Fruit fly (Drosophila melanogaster) whole organism, embryonic: ENCODE measurements around the gene Cyp313b1.

Source experiments
- ATbp ChIP-seq: fragments of 200-800 bp; sonication (Bioruptor generic); optimal IDR thresholded peaks from 2 replicates; lab custom pipeline; 2017; ENCODE audit warnings: missing biosample characterization, mild to moderate bottlenecking, missing genetic modification characterization, missing genetic modification reagents
- Abd-B ChIP-seq: fragments of 200-800 bp; sonication (Bioruptor generic); optimal IDR thresholded peaks from 2 replicates; lab custom pipeline; 2018; ENCODE audit warnings: missing biosample characterization, mild to moderate bottlenecking, missing genetic modification characterization, moderate library complexity
- B-H2 ChIP-seq: fragments of 200-800 bp; sonication (Bioruptor generic); optimal IDR thresholded peaks from 2 replicates; lab custom pipeline; 2018; ENCODE audit warnings: missing biosample characterization, mild to moderate bottlenecking, missing genetic modification characterization
- CG10274 ChIP-seq: fragments of 200-800 bp; sonication (Bioruptor generic); optimal IDR thresholded peaks from 3 replicates; lab custom pipeline; 2017; ENCODE audit warnings: missing biosample characterization, mild to moderate bottlenecking, missing genetic modification characterization
- CG10431 ChIP-seq: fragments of 200-800 bp; sonication (Bioruptor generic); optimal IDR thresholded peaks from 3 replicates; lab custom pipeline; 2018; ENCODE audit warnings: missing biosample characterization, mild to moderate bottlenecking, missing genetic modification characterization
- CG11504 ChIP-seq: fragments of 200-800 bp; sonication (Bioruptor generic); optimal IDR thresholded peaks from 3 replicates; lab custom pipeline; 2019; ENCODE audit warnings: missing biosample characterization, mild to moderate bottlenecking, missing genetic modification characterization, moderate library complexity
- CG12659 ChIP-seq: fragments of 200-800 bp; sonication (Bioruptor generic); optimal IDR thresholded peaks from 3 replicates; lab custom pipeline; 2017; ENCODE audit warnings: mild to moderate bottlenecking, missing biosample characterization, missing genetic modification reagents, missing genetic modification characterization
- CG13894 ChIP-seq: fragments of 200-800 bp; sonication (Bioruptor generic); optimal IDR thresholded peaks from 3 replicates; lab custom pipeline; 2018; ENCODE audit warnings: missing biosample characterization, mild to moderate bottlenecking, missing genetic modification characterization, moderate library complexity
- CG14014 ChIP-seq: fragments of 200-800 bp; sonication (Bioruptor generic); IDR thresholded peaks from 2 replicates; pipeline ENCODE4 v1.3.6; 2022; ENCODE audit warnings: missing biosample characterization, missing genetic modification characterization
- CG1792 ChIP-seq: fragments of 200-800 bp; sonication (Bioruptor generic); optimal IDR thresholded peaks from 2 replicates; lab custom pipeline; 2016; ENCODE audit warnings: missing biosample characterization, missing genetic modification characterization
- CG18599 ChIP-seq: fragments of 200-800 bp; sonication (Bioruptor generic); optimal IDR thresholded peaks from 3 replicates; lab custom pipeline; 2017; ENCODE audit warnings: missing biosample characterization, missing genetic modification characterization, mild to moderate bottlenecking, moderate library complexity, missing genetic modification reagents
- CG2202 ChIP-seq: fragments of 200-800 bp; sonication (Bioruptor generic); optimal IDR thresholded peaks from 2 replicates; lab custom pipeline; 2018; ENCODE audit warnings: missing biosample characterization, mild to moderate bottlenecking, missing genetic modification characterization
- CG2678 ChIP-seq: fragments of 200-800 bp; sonication (Bioruptor generic); optimal IDR thresholded peaks from 3 replicates; lab custom pipeline; 2019; ENCODE audit warnings: missing biosample characterization, mild to moderate bottlenecking, missing genetic modification characterization, moderate library complexity
- CG42726 ChIP-seq: fragments of 200-800 bp; sonication (Bioruptor generic); IDR thresholded peaks from 2 replicates; pipeline ENCODE4 v1.3.6; 2022; ENCODE audit warnings: missing biosample characterization, missing genetic modification characterization; ENCODE audit not compliant: partially characterized antibody
- CG4820 ChIP-seq: fragments of 200-800 bp; sonication (Bioruptor generic); optimal IDR thresholded peaks from 3 replicates; lab custom pipeline; 2016; ENCODE audit warnings: missing biosample characterization, missing genetic modification characterization
- CG7928 ChIP-seq: fragments of 200-800 bp; sonication (Bioruptor generic); optimal IDR thresholded peaks from 2 replicates; lab custom pipeline; 2017; ENCODE audit warnings: missing biosample characterization, mild to moderate bottlenecking, missing genetic modification characterization
- CG8359 ChIP-seq: fragments of 200-800 bp; sonication (Bioruptor generic); optimal IDR thresholded peaks from 2 replicates; lab custom pipeline; 2017; ENCODE audit warnings: missing biosample characterization, mild to moderate bottlenecking, missing genetic modification characterization, borderline replicate concordance
- CG8765 ChIP-seq: fragments of 200-800 bp; sonication (Bioruptor generic); IDR thresholded peaks from 2 replicates; pipeline ENCODE4 v1.3.6; 2022; ENCODE audit warnings: missing biosample characterization, missing genetic modification characterization
- CG8944 ChIP-seq: fragments of 200-800 bp; sonication (Bioruptor generic); optimal IDR thresholded peaks from 3 replicates; lab custom pipeline; 2016; ENCODE audit warnings: missing biosample characterization, missing genetic modification characterization
- CoRest ChIP-seq: fragments of 200-800 bp; sonication (Bioruptor generic); optimal IDR thresholded peaks from 3 replicates; lab custom pipeline; 2018; ENCODE audit warnings: missing biosample characterization, mild to moderate bottlenecking, missing genetic modification characterization, moderate library complexity
- Fer3 ChIP-seq: fragments of 200-800 bp; sonication (Bioruptor generic); optimal IDR thresholded peaks from 2 replicates; lab custom pipeline; 2018; ENCODE audit warnings: missing biosample characterization, mild to moderate bottlenecking, missing genetic modification characterization, moderate library complexity
- MESR4 ChIP-seq: fragments of 200-800 bp; sonication (Bioruptor generic); optimal IDR thresholded peaks from 2 replicates; lab custom pipeline; 2018; ENCODE audit warnings: missing biosample characterization, mild to moderate bottlenecking, missing genetic modification characterization, moderate library complexity
- Ptx1 ChIP-seq: fragments of 200-800 bp; sonication (Bioruptor generic); IDR thresholded peaks from 2 replicates; pipeline ENCODE4 v1.3.6; 2022; ENCODE audit warnings: missing biosample characterization, missing genetic modification characterization
- Rfx ChIP-seq: fragments of 200-800 bp; sonication (Bioruptor generic); IDR thresholded peaks from 2 replicates; pipeline ENCODE4 v1.3.6; 2022; ENCODE audit warnings: missing biosample characterization, missing genetic modification characterization
- Rx ChIP-seq: fragments of 200-800 bp; sonication (Bioruptor generic); IDR thresholded peaks from 2 replicates; pipeline ENCODE4 v1.3.6; 2022; ENCODE audit warnings: missing biosample characterization, missing genetic modification characterization
- Side ChIP-seq: fragments of 200-800 bp; sonication (Bioruptor generic); optimal IDR thresholded peaks from 2 replicates; lab custom pipeline; 2016; ENCODE audit warnings: missing biosample characterization, missing genetic modification characterization
- chif ChIP-seq, 2 experiments: fragments of 200-800 bp; sonication (Bioruptor generic); optimal IDR thresholded peaks; 3 replicates each; lab custom pipeline; 2016; ENCODE audit warnings: missing biosample characterization in 2 of 2, missing genetic modification characterization in 2 of 2
- chn ChIP-seq: fragments of 200-800 bp; sonication (Bioruptor generic); optimal IDR thresholded peaks from 2 replicates; lab custom pipeline; 2016; ENCODE audit warnings: missing biosample characterization, missing genetic modification characterization
- danr ChIP-seq: fragments of 200-800 bp; sonication (Bioruptor generic); IDR thresholded peaks from 2 replicates; pipeline ENCODE4 v1.3.6; 2022; ENCODE audit warnings: missing biosample characterization, missing genetic modification characterization
- dmrt99B ChIP-seq: fragments of 200-800 bp; sonication (Bioruptor generic); optimal IDR thresholded peaks from 2 replicates; lab custom pipeline; 2018; ENCODE audit warnings: missing biosample characterization, mild to moderate bottlenecking, missing genetic modification characterization, moderate library complexity
- gem ChIP-seq: fragments of 200-800 bp; sonication (Bioruptor generic); optimal IDR thresholded peaks from 2 replicates; lab custom pipeline; 2019; ENCODE audit warnings: missing biosample characterization, mild to moderate bottlenecking, missing genetic modification characterization, moderate library complexity
- hkb ChIP-seq, 2 experiments: fragments of 200-800 bp in 1 of 2; fragments of >200 bp in 1 of 2; sonication (Bioruptor generic) in 1 of 2; IDR thresholded peaks in 1 of 2; optimal IDR thresholded peaks in 1 of 2; 2 replicates each; pipeline versions ENCODE4 v1.3.6 to Lab custom; 2017 to 2022; ENCODE audit warnings: missing biosample characterization in 1 of 2, missing genetic modification characterization in 1 of 2
- ken ChIP-seq: fragments of 200-800 bp; sonication (Bioruptor generic); IDR thresholded peaks from 3 replicates; pipeline ENCODE4 v1.3.6; 2022; ENCODE audit warnings: missing biosample characterization, missing genetic modification characterization
- klu ChIP-seq: fragments of 200-800 bp; sonication (Bioruptor generic); IDR thresholded peaks from 2 replicates; pipeline ENCODE4 v1.3.6; 2022; ENCODE audit warnings: missing biosample characterization, missing genetic modification characterization
- lab ChIP-seq: fragments of 200-800 bp; sonication (Bioruptor generic); optimal IDR thresholded peaks from 3 replicates; lab custom pipeline; 2017; ENCODE audit warnings: missing biosample characterization, missing genetic modification characterization, mild to moderate bottlenecking, moderate library complexity, missing genetic modification reagents
- lov ChIP-seq, 2 experiments: fragments of 200-800 bp in 1 of 2; fragments of >200 bp in 1 of 2; sonication (Bioruptor generic) in 1 of 2; IDR thresholded peaks in 1 of 2; optimal IDR thresholded peaks in 1 of 2; 2 replicates in 1 of 2; 3 replicates in 1 of 2; pipeline versions ENCODE4 v1.3.6 to Lab custom; 2017 to 2022; ENCODE audit warnings: missing biosample characterization in 1 of 2, missing genetic modification characterization in 1 of 2
- nau ChIP-seq: fragments of 200-800 bp; sonication (Bioruptor generic); optimal IDR thresholded peaks from 3 replicates; lab custom pipeline; 2017; ENCODE audit warnings: missing biosample characterization, mild to moderate bottlenecking, missing genetic modification characterization, missing genetic modification reagents
- pan ChIP-seq, 4 experiments: fragments of >200 bp in 3 of 4; fragments of 200-800 bp in 1 of 4; sonication (Bioruptor generic) in 1 of 4; optimal IDR thresholded peaks in 3 of 4; IDR thresholded peaks in 1 of 4; 2 replicates each; pipeline versions ENCODE4 v1.3.6 to Lab custom; 2017 to 2022; ENCODE audit warnings: missing biosample characterization in 2 of 4, missing genetic modification characterization in 2 of 4, mixed read lengths in 1 of 4
- ranshi ChIP-seq: fragments of 200-800 bp; sonication (Bioruptor generic); IDR thresholded peaks from 2 replicates; pipeline ENCODE4 v1.3.6; 2022; ENCODE audit warnings: missing biosample characterization, missing genetic modification characterization
- row ChIP-seq: fragments of 200-800 bp; sonication (Bioruptor generic); IDR thresholded peaks from 3 replicates; pipeline ENCODE4 v1.3.6; 2022; ENCODE audit warnings: missing biosample characterization, missing genetic modification characterization
- sens ChIP-seq: fragments of 200-800 bp; sonication (Bioruptor generic); peaks from one replicate; lab custom pipeline; 2016; ENCODE audit warnings: missing biosample characterization, missing genetic modification characterization
- slp2 ChIP-seq: fragments of 200-800 bp; sonication (Bioruptor generic); optimal IDR thresholded peaks from 2 replicates; lab custom pipeline; 2016; ENCODE audit warnings: missing biosample characterization, missing genetic modification characterization
- sob ChIP-seq: fragments of 200-800 bp; sonication (Bioruptor generic); IDR thresholded peaks from 2 replicates; pipeline ENCODE4 v1.3.6; 2022; ENCODE audit warnings: missing biosample characterization, missing genetic modification characterization
- stc ChIP-seq: fragments of 200-800 bp; sonication (Bioruptor generic); IDR thresholded peaks from 2 replicates; pipeline ENCODE4 v1.3.6; 2022; ENCODE audit warnings: missing biosample characterization, missing genetic modification characterization
- tap ChIP-seq: fragments of 200-800 bp; optimal IDR thresholded peaks from 3 replicates; lab custom pipeline; 2019; ENCODE audit warnings: missing biosample characterization, mild to moderate bottlenecking, missing genetic modification characterization, moderate library complexity
- tgo ChIP-seq: fragments of 200-800 bp; sonication (Bioruptor generic); IDR thresholded peaks from 3 replicates; pipeline ENCODE4 v1.3.6; 2022; ENCODE audit warnings: missing biosample characterization, missing genetic modification characterization
- trem ChIP-seq: fragments of 200-800 bp; optimal IDR thresholded peaks from 3 replicates; lab custom pipeline; 2019; ENCODE audit warnings: missing biosample characterization, mild to moderate bottlenecking, missing genetic modification characterization, moderate library complexity
- tx ChIP-seq: fragments of 200-800 bp; sonication (Bioruptor generic); optimal IDR thresholded peaks from 2 replicates; lab custom pipeline; 2016; ENCODE audit warnings: missing biosample characterization, missing genetic modification characterization
- vvl ChIP-seq: fragments of 200-800 bp; sonication (Bioruptor generic); IDR thresholded peaks from 2 replicates; pipeline ENCODE4 v1.3.6; 2022; ENCODE audit warnings: missing biosample characterization, missing genetic modification characterization

Cyp313b1 gene

DNA sequence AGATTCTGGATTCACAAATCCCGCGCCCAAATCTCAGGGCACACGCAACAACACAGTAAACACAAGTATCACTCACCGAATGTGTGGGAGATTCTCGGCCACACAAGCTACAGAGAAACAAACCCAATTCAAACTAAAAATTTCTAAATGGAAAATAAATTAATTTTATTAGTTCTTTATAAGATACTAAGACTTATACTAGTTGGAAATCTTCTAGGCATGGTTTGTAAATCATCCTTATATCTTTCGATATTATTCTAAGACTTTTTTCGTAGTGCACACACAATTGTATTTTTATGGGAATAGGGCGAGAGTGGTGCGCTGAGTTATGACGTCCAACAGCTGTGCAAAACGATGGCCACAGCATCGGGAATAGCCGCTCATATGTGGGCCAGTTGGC lies 26.4 kb downstream of the Cyp313b1 start (continued):
- TF ChIP-seq slp2 (no peak), CG4820 (GFP tag; lab: Kevin White, UChicago) (no peak), gem (peak; percentile 18), dmrt99B (tag; lab: Kevin White, UChicago) (peak; percentile 34), CG11504 (tag; lab: Kevin White, UChicago) (peak; percentile 42), CG7928 (no peak), tap (tag; lab: Kevin White, UChicago) (peak; percentile 43), Side (GFP tag; lab: Kevin White, UChicago) (no peak), CG1792 (no peak), Rx (no peak), CoRest (peak; percentile 2), tx (GFP tag; lab: Kevin White, UChicago) (no peak), ken (GFP tag; lab: Robert Waterston, UW) (no peak), CG13894 (tag; lab: Kevin White, UChicago) (peak; percentile 19), danr (GFP tag; lab: Robert Waterston, UW) (no peak), stc (GFP tag; lab: Robert Waterston, UW) (0 out of 2 replicates have a peak, but pooled peaks have one; percentile 18), CG42726 (GFP tag; lab: Robert Waterston, UW) (no peak), CG8944 (GFP tag; lab: Kevin White, UChicago) (no peak), vvl (GFP tag; lab: Robert Waterston, UW) (0 out of 2 replicates have a peak, but pooled peaks have one; percentile 11), chn (GFP tag; lab: Kevin White, UChicago) (no peak), chif (GFP tag; optimal IDR thresholded peaks at IDR 0.05; lab: Kevin White, UChicago) (no peak), lab (GFP tag; lab: Kevin White, UChicago) (peak; percentile 42), lov (optimal IDR thresholded peaks at IDR 0.05; lab: Kevin White, UChicago) (no peak), lov (GFP tag; IDR thresholded peaks at IDR 0.05; lab: Robert Waterston, UW) (0 out of 3 replicates have a peak, but pooled peaks have one; percentile 16), CG12659 (no peak), Ptx1 (GFP tag; lab: Robert Waterston, UW) (peak; percentile 51), hkb (optimal IDR thresholded peaks at IDR 0.05; lab: Kevin White, UChicago) (no peak), hkb (GFP tag; IDR thresholded peaks at IDR 0.05; lab: Robert Waterston, UW) (peak; percentile 50), ranshi (GFP tag; lab: Robert Waterston, UW) (no peak), sens (GFP tag; lab: Kevin White, UChicago) (peak; percentile 43), trem (tag; lab: Kevin White, UChicago) (no peak), CG18599 (GFP tag; lab: Kevin White, UChicago) (peak; percentile 56), row (GFP tag; lab: Robert Waterston, UW) (peak; percentile 47; the same call in 1 of the 3 replicates), Abd-B (GFP tag; lab: Kevin White, UChicago) (peak; percentile 5), Rfx (GFP tag; lab: Robert Waterston, UW) (0 out of 2 replicates have a peak, but pooled peaks have one; percentile 18), CG10274 (GFP tag; lab: Kevin White, UChicago) (no peak), CG8765 (GFP tag; lab: Robert Waterston, UW) (no peak), pan (optimal IDR thresholded peaks at IDR 0.05; lab: Kevin White, UChicago) (no peak), pan (GFP tag; optimal IDR thresholded peaks at IDR 0.05 in 1 of 2, IDR thresholded peaks at IDR 0.05 in 1 of 2) (peak in 1 of 2 experiments; percentile 32), Fer3 (tag; lab: Kevin White, UChicago) (peak; percentile 14), nau (GFP tag; lab: Kevin White, UChicago) (peak; percentile 11), tgo (GFP tag; lab: Robert Waterston, UW) (peak; percentile 42; the same call in 2 of the 3 replicates), CG10431 (GFP tag; lab: Kevin White, UChicago) (no peak), CG14014 (GFP tag; lab: Robert Waterston, UW) (no peak), ATbp (GFP tag; lab: Kevin White, UChicago) (no peak), klu (GFP tag; lab: Robert Waterston, UW) (no peak), MESR4 (no peak), sob (GFP tag; lab: Robert Waterston, UW) (no peak), CG2678 (tag; lab: Kevin White, UChicago) (peak; percentile 55), CG2202 (tag; lab: Kevin White, UChicago) (no peak), CG8359 (GFP tag; lab: Kevin White, UChicago) (no peak), B-H2 (GFP tag; lab: Kevin White, UChicago) (no peak)
